Worm (Caenorhabditis elegans): ENCODE data around the gene asp-12.

The asp-12 gene

ce11 chrV:8247311-8248105 lies 21.5 kb upstream of the asp-12 start (continued):
- TF ChIP-seq dox-1 (GFP tag; IDR thresholded peaks at IDR 0.05), result peak; percentile 84; the same call in 1 of the 2 replicates
- no peak for TF ChIP-seq egl-18 (GFP tag; IDR thresholded peaks at IDR 0.05)
- TF ChIP-seq mes-4 (tag; optimal IDR thresholded peaks at IDR 0.05), result peak; percentile 29
- TF ChIP-seq egrh-3 (GFP tag; IDR thresholded peaks at IDR 0.05), result no peak
- no peak for TF ChIP-seq bed-1 (GFP tag; IDR thresholded peaks at IDR 0.05)
- TF ChIP-seq F37B4.10 (GFP tag; IDR thresholded peaks at IDR 0.05), result no peak
- no peak for TF ChIP-seq ztf-25 (GFP tag; IDR thresholded peaks at IDR 0.05)
- peak; percentile 89 for TF ChIP-seq madf-6 (GFP tag; IDR thresholded peaks at IDR 0.05)
- TF ChIP-seq ets-4 (GFP tag; optimal IDR thresholded peaks at IDR 0.05), result no peak
- no peak for TF ChIP-seq hlh-12 (tag; optimal IDR thresholded peaks at IDR 0.05)
- peak; percentile 46 for TF ChIP-seq ztf-3 (GFP tag; optimal IDR thresholded peaks at IDR 0.05)
- no peak for TF ChIP-seq K11D2.4 (GFP tag; IDR thresholded peaks at IDR 0.05)
- TF ChIP-seq madf-10 (tag; optimal IDR thresholded peaks at IDR 0.05), result peak; percentile 39
- TF ChIP-seq mcd-1 (GFP tag; IDR thresholded peaks at IDR 0.05), result peak; percentile 75
- peak; percentile 96 for TF ChIP-seq D2030.7 (GFP tag; IDR thresholded peaks at IDR 0.05)
- TF ChIP-seq T26A5.8 (tag; optimal IDR thresholded peaks at IDR 0.05), result no peak
- peak; percentile 97 for TF ChIP-seq snpc-3.4 (tag; optimal IDR thresholded peaks at IDR 0.05)
- TF ChIP-seq Y79H2A.3 (GFP tag; conservative IDR thresholded peaks at IDR 0.05), result no peak
- TF ChIP-seq lag-1 (GFP tag; IDR thresholded peaks at IDR 0.05), result no peak
- peak; percentile 80 for TF ChIP-seq ekl-4 (GFP tag; IDR thresholded peaks at IDR 0.05)
- TF ChIP-seq rcor-1 (GFP tag; IDR thresholded peaks at IDR 0.05), result peak; percentile 90
- TF ChIP-seq B0035.1 (tag; optimal IDR thresholded peaks at IDR 0.05), result peak; percentile 46
- peak; percentile 84 for TF ChIP-seq B0336.3 (GFP tag; IDR thresholded peaks at IDR 0.05)
- TF ChIP-seq dpff-1 (tag; optimal IDR thresholded peaks at IDR 0.05), result no peak
- TF ChIP-seq nhr-80 (tag; optimal IDR thresholded peaks at IDR 0.05), result peak; percentile 16
- TF ChIP-seq efl-1 (GFP tag; optimal IDR thresholded peaks at IDR 0.05), result peak; percentile 17
- TF ChIP-seq dpl-1 (GFP tag; optimal IDR thresholded peaks at IDR 0.05), result no peak
- TF ChIP-seq ceh-27 (GFP tag; optimal IDR thresholded peaks at IDR 0.05), result peak; percentile 42
- peak; percentile 97 for TF ChIP-seq snpc-1.3 (tag; optimal IDR thresholded peaks at IDR 0.05; ENCODE audit: insufficient read depth)
- TF ChIP-seq nhr-179 (tag; optimal IDR thresholded peaks at IDR 0.05), result no peak
- TF ChIP-seq ztf-6 (GFP tag; IDR thresholded peaks at IDR 0.05), result no peak
- TF ChIP-seq ztf-28 (GFP tag; IDR thresholded peaks at IDR 0.05), result no peak
- peak; percentile 61 for TF ChIP-seq ztf-18 (tag; optimal IDR thresholded peaks at IDR 0.05)
- TF ChIP-seq bed-2 (GFP tag; IDR thresholded peaks at IDR 0.05), result no peak

- TF ChIP-seq rpc-1 (optimal IDR thresholded peaks at IDR 0.05) (no peak), rpc-1 (tag; optimal IDR thresholded peaks at IDR 0.05) (no peak), hlh-26 (GFP tag; conservative IDR thresholded peaks at IDR 0.05) (no peak), attf-3 (GFP tag; conservative IDR thresholded peaks at IDR 0.05) (no peak), rec-8 (tag; optimal IDR thresholded peaks at IDR 0.05) (no peak), D2030.7 (GFP tag; IDR thresholded peaks at IDR 0.05) (no peak), ztf-26 (tag; optimal IDR thresholded peaks at IDR 0.05) (no peak), rcor-1 (GFP tag; IDR thresholded peaks at IDR 0.05) (no peak), egl-18 (GFP tag; IDR thresholded peaks at IDR 0.05) (no peak), F52B5.7 (tag; optimal IDR thresholded peaks at IDR 0.05) (no peak), Y53G8AR.9 (GFP tag; conservative IDR thresholded peaks at IDR 0.05) (no peak), aptf-2 (GFP tag; conservative IDR thresholded peaks at IDR 0.05) (no peak)
These were observed 18.8 kb upstream of the asp-12 start, which contains the start of gene C16D9.6 for ce11 chrV:8250208-8250607. Gene C16D9.6, minus strand, starts transcription at chrV:8250308.

Data from whole organism, young adult.